Fruit fly (Drosophila melanogaster): ENCODE data around the gene PNUTS.

The PNUTS gene

dm6 chr2L:889799-890198 is 19.5 kb downstream of the PNUTS start (continued):
- TF ChIP-seq CG9727 (GFP tag; optimal IDR thresholded peaks at IDR 0.05), result no peak
- no peak for TF ChIP-seq BEAF-32 (GFP tag; optimal IDR thresholded peaks at IDR 0.05)
- TF ChIP-seq Hsf (GFP tag; optimal IDR thresholded peaks at IDR 0.05), result peak; percentile 25
- peak; percentile 79 for TF ChIP-seq CG1603 (tag; optimal IDR thresholded peaks at IDR 0.05)
- peak; percentile 35; the same call in 1 of the 3 replicates for TF ChIP-seq H15 (GFP tag; IDR thresholded peaks at IDR 0.05)
- TF ChIP-seq CG13775 (GFP tag; optimal IDR thresholded peaks at IDR 0.05), result no peak
- TF ChIP-seq CrebB (tag; optimal IDR thresholded peaks at IDR 0.05), result no peak
- no peak for TF ChIP-seq ara (GFP tag; IDR thresholded peaks at IDR 0.05)
- no peak for TF ChIP-seq CG16815 (GFP tag; optimal IDR thresholded peaks at IDR 0.05)
- TF ChIP-seq CG3838 (GFP tag; optimal IDR thresholded peaks at IDR 0.05), result no peak
- TF ChIP-seq ATbp (GFP tag; optimal IDR thresholded peaks at IDR 0.05), result peak; percentile 36
- no peak for TF ChIP-seq CG18262 (tag; optimal IDR thresholded peaks at IDR 0.05)
- TF ChIP-seq Mrtf (GFP tag; IDR thresholded peaks at IDR 0.05), result no peak
- TF ChIP-seq NK7.1 (GFP tag; optimal IDR thresholded peaks at IDR 0.05), result no peak
- TF ChIP-seq vfl (GFP tag; optimal IDR thresholded peaks at IDR 0.05), result no peak
- no peak for TF ChIP-seq CG31441 (GFP tag; IDR thresholded peaks at IDR 0.05)
- TF ChIP-seq Gsc (GFP tag; IDR thresholded peaks at IDR 0.05), result 0 out of 2 replicates have a peak, but pooled peaks have one; percentile 6
- no peak for TF ChIP-seq TFAM (GFP tag; optimal IDR thresholded peaks at IDR 0.05)
- TF ChIP-seq CG32772 (GFP tag; IDR thresholded peaks at IDR 0.05), result no peak
- 0 out of 2 replicates have a peak, but pooled peaks have one; percentile 37 for TF ChIP-seq CG14667 (GFP tag; IDR thresholded peaks at IDR 0.05)
- peak; percentile 39 for TF ChIP-seq dmrt99B (tag; optimal IDR thresholded peaks at IDR 0.05)
- TF ChIP-seq Tbp (GFP tag; optimal IDR thresholded peaks at IDR 0.05), result no peak
- TF ChIP-seq Rx (GFP tag; IDR thresholded peaks at IDR 0.05), result 0 out of 2 replicates have a peak, but pooled peaks have one; percentile 30
- no peak for TF ChIP-seq seq (GFP tag; IDR thresholded peaks at IDR 0.05)
- TF ChIP-seq CG8089 (GFP tag; optimal IDR thresholded peaks at IDR 0.05), result no peak
- no peak for TF ChIP-seq CG18011 (GFP tag; optimal IDR thresholded peaks at IDR 0.05)
- TF ChIP-seq wor (GFP tag; IDR thresholded peaks at IDR 0.05), result peak; percentile 28; the same call in 1 of the 2 replicates

- TF ChIP-seq phol (tag; optimal IDR thresholded peaks at IDR 0.05), result peak; percentile 30
- TF ChIP-seq Myb (GFP tag; optimal IDR thresholded peaks at IDR 0.05), result peak; percentile 9
- TF ChIP-seq CG13287 (GFP tag; IDR thresholded peaks at IDR 0.05; ENCODE audit: partially characterized antibody), result 0 out of 2 replicates have a peak, but pooled peaks have one; percentile 16
- TF ChIP-seq Hmr (GFP tag; optimal IDR thresholded peaks at IDR 0.05), result peak; percentile 53
- TF ChIP-seq BtbVII (GFP tag; optimal IDR thresholded peaks at IDR 0.05), result peak; percentile 26
- TF ChIP-seq pfk (GFP tag; optimal IDR thresholded peaks at IDR 0.05), result no peak
- peak; percentile 41 for TF ChIP-seq unpg (GFP tag; optimal IDR thresholded peaks at IDR 0.05)
- peak; percentile 47 for TF ChIP-seq scrt (GFP tag; optimal IDR thresholded peaks at IDR 0.05)
- TF ChIP-seq CoRest (tag; optimal IDR thresholded peaks at IDR 0.05), result peak; percentile 38
- peak; percentile 33 for TF ChIP-seq az2 (GFP tag; optimal IDR thresholded peaks at IDR 0.05)
- no peak for TF ChIP-seq Dref (GFP tag; IDR thresholded peaks at IDR 0.05)
- TF ChIP-seq HHEX (GFP tag; optimal IDR thresholded peaks at IDR 0.05), result peak; percentile 9
- TF ChIP-seq CG4424 (GFP tag; optimal IDR thresholded peaks at IDR 0.05), result no peak
- TF ChIP-seq CG32767 (GFP tag; IDR thresholded peaks at IDR 0.05), result no peak
- peak; percentile 31; the same call in 1 of the 2 replicates for TF ChIP-seq Atf6 (GFP tag; IDR thresholded peaks at IDR 0.05)
- TF ChIP-seq CG4282 (GFP tag; optimal IDR thresholded peaks at IDR 0.05), result no peak
- peak; percentile 48 for TF ChIP-seq CG12071 (GFP tag; optimal IDR thresholded peaks at IDR 0.05)
- 0 out of 2 replicates have a peak, but pooled peaks have one; percentile 14 for TF ChIP-seq CG17328 (GFP tag; IDR thresholded peaks at IDR 0.05)
- no peak for TF ChIP-seq HmgZ (tag; optimal IDR thresholded peaks at IDR 0.05)
- TF ChIP-seq corto (GFP tag; optimal IDR thresholded peaks at IDR 0.05), result no peak
- TF ChIP-seq seq (GFP tag; IDR thresholded peaks at IDR 0.05), result peak; percentile 56; the same call in 1 of the 2 replicates
- no peak for TF ChIP-seq CG4404 (GFP tag; IDR thresholded peaks at IDR 0.05)
- TF ChIP-seq dm (GFP tag; optimal IDR thresholded peaks at IDR 0.05), result no peak
- TF ChIP-seq lbe (GFP tag; optimal IDR thresholded peaks at IDR 0.05), result no peak
- no peak for TF ChIP-seq zen2 (GFP tag; IDR thresholded peaks at IDR 0.05; ENCODE audit: partially characterized antibody)
- no peak for TF ChIP-seq CG9797 (GFP tag; optimal IDR thresholded peaks at IDR 0.05)
These were observed 22.2 kb downstream of the PNUTS start for dm6 chr2L:892461-892860.

All from whole organism, embryonic.